Worm (Caenorhabditis elegans) whole organism, young adult: ENCODE results near the gene F11D5.7.

Experiments used
- F23B12.7 ChIP-seq: sonication (generic microtip); optimal IDR thresholded peaks from 2 replicates; lab custom pipeline; 2017; ENCODE audit warnings: missing genetic modification characterization, mild to moderate bottlenecking, missing compliant biosample characterization, antibody characterized with exemption, moderate library complexity; ENCODE audit not compliant: insufficient read depth
- F52B5.7 ChIP-seq: sonication (generic microtip); optimal IDR thresholded peaks from 2 replicates; lab custom pipeline; 2016; ENCODE audit warnings: mild to moderate bottlenecking, missing genetic modification characterization, missing compliant biosample characterization
- Y67H2A.10 ChIP-seq: fragments of 200-800 bp; sonication (Bioruptor generic); conservative IDR thresholded peaks from 2 replicates; pipeline ENCODE4 v1.3.6; 2022; ENCODE audit warnings: missing genetic modification reagents, missing genetic modification characterization, missing compliant biosample characterization
- ama-1 ChIP-seq, 3 experiments: fragments of 150-350 bp in 1 of 3; sonication (generic microtip) in 2 of 3; optimal IDR thresholded peaks; 2 replicates each; lab custom pipeline; 2014 to 2018; ENCODE audit warnings: missing biosample characterization in 2 of 3, missing genetic modification characterization in 2 of 3, missing genetic modification reagents in 2 of 3
- dox-1 ChIP-seq: fragments of 200-800 bp; sonication (Bioruptor generic); IDR thresholded peaks from 2 replicates; pipeline ENCODE4 v1.3.6; 2022; ENCODE audit warnings: missing genetic modification reagents, missing genetic modification characterization, missing compliant biosample characterization
- efl-1 ChIP-seq: fragments of 150-350 bp; optimal IDR thresholded peaks from 2 replicates; lab custom pipeline; 2014; ENCODE audit warnings: missing biosample characterization, missing genetic modification reagents, missing genetic modification characterization
- him-1 ChIP-seq: sonication (generic microtip); optimal IDR thresholded peaks from 2 replicates; lab custom pipeline; 2016; ENCODE audit warnings: missing genotype, missing genetic modification reagents, missing genetic modification characterization, missing compliant biosample characterization
- lin-40 ChIP-seq: sonication (generic microtip); optimal IDR thresholded peaks from 2 replicates; lab custom pipeline; 2016; ENCODE audit warnings: missing genetic modification characterization, mild to moderate bottlenecking, missing compliant biosample characterization, missing genotype, missing genetic modification reagents
- madf-6 ChIP-seq: fragments of 200-800 bp; sonication (Bioruptor generic); IDR thresholded peaks from 2 replicates; pipeline ENCODE4 v1.3.6; 2022; ENCODE audit warnings: missing genetic modification reagents, missing genetic modification characterization, missing compliant biosample characterization
- pha-4 ChIP-seq: fragments of 150-350 bp; sonication (generic microtip); optimal IDR thresholded peaks from 2 replicates; lab custom pipeline; 2014; ENCODE audit warnings: missing biosample characterization, missing genetic modification reagents, missing genetic modification characterization
- rcor-1 ChIP-seq: fragments of 200-800 bp; sonication (Bioruptor generic); IDR thresholded peaks from 2 replicates; pipeline ENCODE4 v1.3.6; 2022; ENCODE audit warnings: missing genetic modification reagents, missing genetic modification characterization, missing compliant biosample characterization
- repo-1 ChIP-seq: sonication (generic microtip); optimal IDR thresholded peaks from 2 replicates; lab custom pipeline; 2017; ENCODE audit warnings: mild to moderate bottlenecking, missing genetic modification characterization, missing compliant biosample characterization
- ztf-25 ChIP-seq: fragments of 200-800 bp; sonication (Bioruptor generic); IDR thresholded peaks from 2 replicates; pipeline ENCODE4 v1.3.6; 2022; ENCODE audit warnings: missing genetic modification reagents, missing genetic modification characterization, missing compliant biosample characterization

ce11 chrX:3326175-3326574 is 22.0 kb downstream of the F11D5.7 start, which contains the start of gene F11D5.6:
- no peak for TF ChIP-seq rcor-1 (GFP tag; lab: Robert Waterston, UW)
- no peak for TF ChIP-seq F23B12.7 (tag; lab: Kevin White, UChicago)
- no peak for TF ChIP-seq pha-4 (tag; lab: Kevin White, UChicago)
- no peak for TF ChIP-seq ztf-25 (GFP tag; lab: Robert Waterston, UW)
- TF ChIP-seq repo-1 (tag; lab: Kevin White, UChicago) = no peak
- TF ChIP-seq efl-1 (GFP tag; lab: Kevin White, UChicago) = no peak
- TF ChIP-seq ama-1 (optimal IDR thresholded peaks at IDR 0.05; lab: Kevin White, UChicago) = no peak
- no peak for TF ChIP-seq ama-1 (GFP tag; optimal IDR thresholded peaks at IDR 0.05; lab: Kevin White, UChicago)
- no peak for TF ChIP-seq madf-6 (GFP tag; lab: Robert Waterston, UW)
- no peak for TF ChIP-seq Y67H2A.10
- TF ChIP-seq F52B5.7 (tag; lab: Kevin White, UChicago) = no peak
- no peak for TF ChIP-seq dox-1 (GFP tag; lab: Robert Waterston, UW)
- TF ChIP-seq lin-40 (tag; lab: Kevin White, UChicago) = no peak
- TF ChIP-seq him-1 = no peak
